Worm (Caenorhabditis elegans) whole organism, late embryonic: ENCODE results near the gene abu-7.

Source experiments
- C08G9.2 ChIP-seq: sonication (generic microtip); optimal IDR thresholded peaks from 2 replicates; lab custom pipeline; 2016; ENCODE audit warnings: mild to moderate bottlenecking, missing genetic modification characterization, moderate library complexity, missing compliant biosample characterization
- C38D4.7 ChIP-seq: fragments of 200-800 bp; sonication (Bioruptor generic); optimal IDR thresholded peaks from 2 replicates; lab custom pipeline; 2018; ENCODE audit warnings: mild to moderate bottlenecking, missing genetic modification characterization, moderate library complexity, missing compliant biosample characterization
- T23F11.4 ChIP-seq: fragments of 200-800 bp; sonication (Bioruptor generic); optimal IDR thresholded peaks from 2 replicates; lab custom pipeline; 2018; ENCODE audit warnings: mild to moderate bottlenecking, missing genetic modification characterization, missing compliant biosample characterization
- ahr-1 ChIP-seq: sonication (generic microtip); optimal IDR thresholded peaks from 2 replicates; lab custom pipeline; 2016; ENCODE audit warnings: missing genetic modification characterization, missing compliant biosample characterization
- ceh-14 ChIP-seq: sonication (generic microtip); optimal IDR thresholded peaks from 2 replicates; lab custom pipeline; 2016; ENCODE audit warnings: missing genotype, missing genetic modification characterization, missing compliant biosample characterization
- ceh-18 ChIP-seq: sonication (generic microtip); optimal IDR thresholded peaks from 2 replicates; lab custom pipeline; 2016; ENCODE audit warnings: missing genetic modification characterization, missing compliant biosample characterization
- ceh-2 ChIP-seq: sonication (generic microtip); optimal IDR thresholded peaks from 2 replicates; lab custom pipeline; 2016; ENCODE audit warnings: missing genotype, missing genetic modification characterization, missing compliant biosample characterization
- ceh-22 ChIP-seq: sonication (generic microtip); optimal IDR thresholded peaks from 2 replicates; lab custom pipeline; 2017; ENCODE audit warnings: missing biosample characterization, missing genetic modification characterization
- ceh-30 ChIP-seq: fragments of 150-350 bp; optimal IDR thresholded peaks from 2 replicates; lab custom pipeline; 2014; ENCODE audit warnings: missing biosample characterization, missing genetic modification characterization
- ceh-31 ChIP-seq: sonication (generic microtip); optimal IDR thresholded peaks from 2 replicates; lab custom pipeline; 2016; ENCODE audit warnings: missing genetic modification characterization, missing compliant biosample characterization
- ceh-45 ChIP-seq: fragments of 200-800 bp; sonication (Bioruptor generic); IDR thresholded peaks from 2 replicates; pipeline ENCODE4 v1.3.6; 2022; ENCODE audit warnings: missing genetic modification reagents, missing genetic modification characterization, missing compliant biosample characterization
- ceh-48 ChIP-seq: sonication (generic microtip); optimal IDR thresholded peaks from 2 replicates; lab custom pipeline; 2016; ENCODE audit warnings: missing genetic modification characterization, inconsistent platforms, missing compliant biosample characterization
- che-1 ChIP-seq: sonication (generic microtip); optimal IDR thresholded peaks from 2 replicates; lab custom pipeline; 2016; ENCODE audit warnings: mild to moderate bottlenecking, missing genetic modification characterization, missing compliant biosample characterization
- dmd-4 ChIP-seq: sonication (generic microtip); optimal IDR thresholded peaks from 2 replicates; lab custom pipeline; 2016; ENCODE audit warnings: borderline replicate concordance, missing genetic modification characterization, missing compliant biosample characterization
- dve-1 ChIP-seq: sonication (generic microtip); optimal IDR thresholded peaks from 2 replicates; lab custom pipeline; 2017; ENCODE audit warnings: antibody characterized with exemption, mild to moderate bottlenecking, missing genetic modification characterization, missing compliant biosample characterization
- ets-4 ChIP-seq: sonication (generic microtip); optimal IDR thresholded peaks from 2 replicates; lab custom pipeline; 2016; ENCODE audit warnings: missing genetic modification characterization, missing compliant biosample characterization
- fkh-6 ChIP-seq: sonication (generic microtip); optimal IDR thresholded peaks from 2 replicates; lab custom pipeline; 2016; ENCODE audit warnings: missing genetic modification characterization, missing compliant biosample characterization
- hlh-15 ChIP-seq: sonication (generic microtip); optimal IDR thresholded peaks from 2 replicates; lab custom pipeline; 2016; ENCODE audit warnings: missing genetic modification characterization, missing compliant biosample characterization
- hlh-30 ChIP-seq: sonication (generic microtip); optimal IDR thresholded peaks from 2 replicates; lab custom pipeline; 2017; ENCODE audit warnings: antibody characterized with exemption, missing genetic modification characterization, missing compliant biosample characterization; ENCODE audit not compliant: insufficient read depth
- hlh-6 ChIP-seq: sonication (generic microtip); optimal IDR thresholded peaks from 2 replicates; lab custom pipeline; 2016; ENCODE audit warnings: missing genotype, missing genetic modification characterization, missing compliant biosample characterization
- lin-11 ChIP-seq: fragments of 200-800 bp; sonication (Bioruptor generic); optimal IDR thresholded peaks from 2 replicates; lab custom pipeline; 2018; ENCODE audit warnings: mild to moderate bottlenecking, missing genetic modification characterization, missing compliant biosample characterization
- madf-2 ChIP-seq: sonication (generic microtip); optimal IDR thresholded peaks from 2 replicates; lab custom pipeline; 2017; ENCODE audit warnings: missing genetic modification characterization, missing compliant biosample characterization
- mec-3 ChIP-seq: sonication (generic microtip); optimal IDR thresholded peaks from 2 replicates; lab custom pipeline; 2016; ENCODE audit warnings: borderline replicate concordance, missing genetic modification characterization, missing compliant biosample characterization
- npax-4 ChIP-seq: sonication (generic microtip); optimal IDR thresholded peaks from 2 replicates; lab custom pipeline; 2016; ENCODE audit warnings: missing genetic modification characterization, missing compliant biosample characterization
- pag-3 ChIP-seq: sonication (generic microtip); optimal IDR thresholded peaks from 2 replicates; lab custom pipeline; 2016; ENCODE audit warnings: missing compliant biosample characterization, missing genetic modification characterization, borderline replicate concordance
- pha-2 ChIP-seq: sonication (generic microtip); optimal IDR thresholded peaks from 2 replicates; lab custom pipeline; 2017; ENCODE audit warnings: mild to moderate bottlenecking, missing genetic modification characterization, missing compliant biosample characterization
- pqm-1 ChIP-seq: sonication (generic microtip); optimal IDR thresholded peaks from 2 replicates; lab custom pipeline; 2016; ENCODE audit warnings: missing genetic modification characterization, missing compliant biosample characterization
- pros-1 ChIP-seq: fragments of 150-350 bp; optimal IDR thresholded peaks from 2 replicates; lab custom pipeline; 2014; ENCODE audit warnings: missing biosample characterization, missing genetic modification reagents, missing genetic modification characterization
- sdc-2 ChIP-seq: sonication (generic microtip); optimal IDR thresholded peaks from 2 replicates; lab custom pipeline; 2016; ENCODE audit warnings: missing genotype, missing genetic modification characterization, missing compliant biosample characterization
- sox-2 ChIP-seq: fragments of 200-800 bp; sonication (Bioruptor generic); IDR thresholded peaks from 2 replicates; pipeline ENCODE4 v1.3.6; 2022; ENCODE audit warnings: missing genetic modification reagents, missing genetic modification characterization, missing compliant biosample characterization
- sox-4 ChIP-seq: sonication (generic microtip); optimal IDR thresholded peaks from 2 replicates; lab custom pipeline; 2017; ENCODE audit warnings: mild to moderate bottlenecking, missing genetic modification characterization, inconsistent platforms, missing compliant biosample characterization
- syd-9 ChIP-seq: sonication (generic microtip); optimal IDR thresholded peaks from 2 replicates; lab custom pipeline; 2016; ENCODE audit warnings: mild to moderate bottlenecking, missing genetic modification characterization, moderate library complexity, missing compliant biosample characterization
- tbx-2 ChIP-seq: sonication (generic microtip); optimal IDR thresholded peaks from 2 replicates; lab custom pipeline; 2016; ENCODE audit warnings: missing genetic modification characterization, missing compliant biosample characterization
- unc-3 ChIP-seq, 2 experiments: fragments of 200-800 bp in 1 of 2; sonication (Bioruptor generic) in 1 of 2; sonication (generic microtip) in 1 of 2; conservative IDR thresholded peaks in 1 of 2; optimal IDR thresholded peaks in 1 of 2; 2 replicates each; pipeline versions ENCODE4 v1.3.6 to Lab custom; 2016 to 2022; ENCODE audit warnings: missing compliant biosample characterization in 2 of 2, missing genetic modification characterization in 2 of 2, missing genetic modification reagents in 1 of 2
- unc-42 ChIP-seq: sonication (generic microtip); optimal IDR thresholded peaks from 2 replicates; lab custom pipeline; 2016; ENCODE audit warnings: missing genotype, missing genetic modification characterization, missing compliant biosample characterization
- unc-86 ChIP-seq: sonication (generic microtip); optimal IDR thresholded peaks from 2 replicates; lab custom pipeline; 2016; ENCODE audit warnings: missing genetic modification characterization, missing compliant biosample characterization
- ztf-16 ChIP-seq: sonication (generic microtip); optimal IDR thresholded peaks from 2 replicates; lab custom pipeline; 2017; ENCODE audit warnings: missing genetic modification characterization, missing compliant biosample characterization

The abu-7 gene

ce11 chrV:5161792-5162191 lies 2.8 kb downstream of the abu-7 start, which contains the start of gene abu-6:
Gene abu-6, minus strand, starts transcription at chrV:5161892.
- TF ChIP-seq syd-9 (tag; lab: Kevin White, UChicago) (no peak), hlh-30 (tag; lab: Kevin White, UChicago) (no peak), unc-86 (tag; lab: Kevin White, UChicago) (no peak), ztf-16 (no peak), ceh-22 (tag; lab: Kevin White, UChicago) (no peak), tbx-2 (tag; lab: Kevin White, UChicago) (no peak), ceh-2 (tag; lab: Kevin White, UChicago) (no peak), pqm-1 (no peak), ceh-14 (tag; lab: Kevin White, UChicago) (no peak), ceh-18 (tag; lab: Kevin White, UChicago) (no peak), ceh-30 (no peak), madf-2 (no peak), ceh-31 (tag; lab: Kevin White, UChicago) (no peak), sdc-2 (tag; lab: Kevin White, UChicago) (no peak), T23F11.4 (no peak), pag-3 (tag; lab: Kevin White, UChicago) (no peak)

ce11 chrV:5158302-5158701 lies 6.3 kb downstream of the abu-7 start, which contains the start of gene abu-15:
Gene abu-15, plus strand, starts transcription at chrV:5158602.
- TF ChIP-seq pros-1 (tag; lab: Kevin White, UChicago): no peak
- TF ChIP-seq ceh-48 (tag; lab: Kevin White, UChicago): no peak
- no peak for TF ChIP-seq pha-2 (tag; lab: Kevin White, UChicago)
- TF ChIP-seq ahr-1: no peak
- TF ChIP-seq lin-11 (tag; lab: Kevin White, UChicago): no peak

ce11 chrV:5157660-5158059 lies 6.9 kb downstream of the abu-7 start, which contains the start of gene srx-39:
Gene srx-39, minus strand, starts transcription at chrV:5157760.
- TF ChIP-seq C08G9.2 (tag; lab: Kevin White, UChicago): no peak
- TF ChIP-seq ceh-14 (tag; lab: Kevin White, UChicago): no peak
- TF ChIP-seq ceh-2 (tag; lab: Kevin White, UChicago): no peak
- TF ChIP-seq madf-2: no peak
- TF ChIP-seq hlh-30 (tag; lab: Kevin White, UChicago): no peak
- no peak for TF ChIP-seq ztf-16
- TF ChIP-seq mec-3 (tag; lab: Kevin White, UChicago): no peak
- no peak for TF ChIP-seq che-1 (tag; lab: Kevin White, UChicago)
- TF ChIP-seq hlh-6 (tag; lab: Kevin White, UChicago): no peak
- no peak for TF ChIP-seq hlh-15 (tag; lab: Kevin White, UChicago)

ce11 chrV:5155516-5155915 lies 9.1 kb downstream of the abu-7 start, which contains the start of gene srx-38:
Gene srx-38, minus strand, starts transcription at chrV:5155616.
- no peak for TF ChIP-seq ceh-45 (GFP tag; lab: Robert Waterston, UW)
- no peak for TF ChIP-seq ceh-31 (tag; lab: Kevin White, UChicago)
- no peak for TF ChIP-seq sox-2
- TF ChIP-seq mec-3 (tag; lab: Kevin White, UChicago): no peak
- no peak for TF ChIP-seq hlh-6 (tag; lab: Kevin White, UChicago)
- TF ChIP-seq dmd-4 (tag; lab: Kevin White, UChicago): no peak
- no peak for TF ChIP-seq ceh-2 (tag; lab: Kevin White, UChicago)
- no peak for TF ChIP-seq C38D4.7 (GFP tag; lab: Kevin White, UChicago)
- no peak for TF ChIP-seq pros-1 (tag; lab: Kevin White, UChicago)
- no peak for TF ChIP-seq unc-42
- TF ChIP-seq npax-4 (tag; lab: Kevin White, UChicago): no peak
- no peak for TF ChIP-seq fkh-6 (tag; lab: Kevin White, UChicago)
- no peak for TF ChIP-seq sdc-2 (tag; lab: Kevin White, UChicago)
- no peak for TF ChIP-seq unc-3 (GFP tag; conservative IDR thresholded peaks at IDR 0.05; lab: Robert Waterston, UW)
- no peak for TF ChIP-seq unc-3 (tag; optimal IDR thresholded peaks at IDR 0.05; lab: Kevin White, UChicago)
- TF ChIP-seq ceh-30: no peak
- no peak for TF ChIP-seq dve-1 (tag; lab: Kevin White, UChicago)
- no peak for TF ChIP-seq unc-86 (tag; lab: Kevin White, UChicago)
- no peak for TF ChIP-seq ceh-48 (tag; lab: Kevin White, UChicago)
- TF ChIP-seq sox-4 (tag; lab: Kevin White, UChicago): no peak
- no peak for TF ChIP-seq ets-4
